Worm (Caenorhabditis elegans) whole organism, L4 larva: ENCODE results near the gene K07D4.9.

Experiments
- F10B5.3 ChIP-seq: sonication (generic microtip); optimal IDR thresholded peaks from 2 replicates; lab custom pipeline; 2016; ENCODE audit warnings: mild to moderate bottlenecking, missing genetic modification characterization, missing compliant biosample characterization
- F26F4.8 ChIP-seq: fragments of 200-800 bp; sonication (Bioruptor generic); conservative IDR thresholded peaks from 2 replicates; pipeline ENCODE4 v1.3.6; 2022; ENCODE audit warnings: missing genetic modification characterization, missing compliant biosample characterization
- F37D6.2 ChIP-seq: sonication (generic microtip); optimal IDR thresholded peaks from 2 replicates; lab custom pipeline; 2016; ENCODE audit warnings: mild to moderate bottlenecking, missing genetic modification characterization, missing compliant biosample characterization
- F49E8.2 ChIP-seq: sonication (generic microtip); optimal IDR thresholded peaks from 2 replicates; lab custom pipeline; 2016; ENCODE audit warnings: missing compliant biosample characterization, mild to moderate bottlenecking, missing genetic modification characterization, borderline replicate concordance
- aha-1 ChIP-seq: fragments of 150-350 bp; peaks from one replicate; lab custom pipeline; 2014; ENCODE audit warnings: missing biosample characterization, missing genetic modification characterization
- ceh-20 ChIP-seq: fragments of 200-800 bp; sonication (Bioruptor generic); IDR thresholded peaks from 2 replicates; pipeline ENCODE4 v1.3.6; 2022; ENCODE audit warnings: missing genetic modification reagents, missing genetic modification characterization, missing compliant biosample characterization
- daf-8 ChIP-seq: fragments of 200-800 bp; sonication (Bioruptor generic); IDR thresholded peaks from 2 replicates; pipeline ENCODE4 v1.3.6; 2022; ENCODE audit warnings: missing genetic modification characterization, missing compliant biosample characterization
- dmd-6 ChIP-seq: fragments of 200-800 bp; sonication (Bioruptor generic); IDR thresholded peaks from 2 replicates; pipeline ENCODE4 v1.3.6; 2022; ENCODE audit warnings: missing genetic modification reagents, missing genetic modification characterization, missing compliant biosample characterization
- dpl-1 ChIP-seq: fragments of 150-350 bp; optimal IDR thresholded peaks from 2 replicates; lab custom pipeline; 2014; ENCODE audit warnings: missing biosample characterization, missing genetic modification reagents, missing genetic modification characterization
- hif-1 ChIP-seq, 2 experiments: sonication (generic microtip); optimal IDR thresholded peaks; 2 replicates each; lab custom pipeline; 2016 to 2017; ENCODE audit warnings: missing compliant biosample characterization in 2 of 2, missing genetic modification characterization in 2 of 2, missing genetic modification reagents in 2 of 2, missing genotype in 2 of 2, mild to moderate bottlenecking in 1 of 2
- lin-39 ChIP-seq: fragments of 150-350 bp; optimal IDR thresholded peaks from 2 replicates; lab custom pipeline; 2014; ENCODE audit warnings: missing biosample characterization, missing genetic modification reagents, missing genetic modification characterization
- mdt-29 ChIP-seq: fragments of 200-800 bp; sonication (Bioruptor generic); IDR thresholded peaks from 2 replicates; pipeline ENCODE4 v1.3.6; 2022; ENCODE audit warnings: missing genetic modification reagents, missing genetic modification characterization, missing compliant biosample characterization
- set-16 ChIP-seq: fragments of 200-800 bp; sonication (Bioruptor generic); IDR thresholded peaks from 2 replicates; pipeline ENCODE4 v1.3.6; 2022; ENCODE audit warnings: missing genetic modification reagents, missing genetic modification characterization, missing compliant biosample characterization
- spr-3 ChIP-seq: fragments of 200-800 bp; sonication (Bioruptor generic); optimal IDR thresholded peaks from 2 replicates; lab custom pipeline; 2018; ENCODE audit warnings: mild to moderate bottlenecking, missing genetic modification characterization, missing compliant biosample characterization
- unc-62 ChIP-seq, 3 experiments: fragments of 150-350 bp in 1 of 3; sonication (generic microtip); optimal IDR thresholded peaks in 2 of 3; peaks in 1 of 3; 1 replicate in 1 of 3; 2 replicates in 2 of 3; lab custom pipeline; 2014 to 2017; ENCODE audit warnings: missing biosample characterization in 3 of 3, missing genetic modification characterization in 3 of 3, missing genetic modification reagents in 3 of 3, missing genotype in 1 of 3
- ztf-11 ChIP-seq: fragments of 150-350 bp; optimal IDR thresholded peaks from 2 replicates; lab custom pipeline; 2014; ENCODE audit warnings: missing biosample characterization, missing genetic modification characterization

The K07D4.9 gene

ce11 chrII:4068141-4068540 lies 39.8 kb downstream of the K07D4.9 start:
- TF ChIP-seq aha-1 (tag; lab: Kevin White, UChicago) (peak; percentile 92), ztf-11 (tag; lab: Kevin White, UChicago) (no peak)

DNA sequence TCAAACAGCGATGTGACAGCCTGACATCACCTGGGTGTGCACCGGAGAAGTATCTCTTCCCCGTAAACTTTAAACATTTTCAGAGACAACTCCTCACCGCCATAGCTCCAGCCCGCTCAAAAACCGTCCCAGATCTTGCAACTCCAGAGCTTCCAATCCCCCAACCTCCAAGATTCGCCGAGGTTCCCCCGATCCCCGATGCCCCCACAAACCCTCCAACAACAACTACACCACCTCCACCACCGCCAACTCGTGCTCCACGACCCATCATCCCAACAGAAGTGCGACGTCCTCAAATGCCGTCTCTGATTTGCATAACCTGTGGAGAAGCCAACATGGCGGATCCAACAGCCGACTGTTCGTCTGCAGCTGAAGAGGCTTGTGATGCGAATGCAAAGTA lies 42.7 kb downstream of the K07D4.9 start:
- no peak for TF ChIP-seq F37D6.2 (tag; lab: Kevin White, UChicago)
- TF ChIP-seq F49E8.2 (tag; lab: Kevin White, UChicago), result no peak
- TF ChIP-seq spr-3 (GFP tag; lab: Kevin White, UChicago), result no peak
- no peak for TF ChIP-seq mdt-29 (GFP tag; lab: Robert Waterston, UW)
- peak; percentile 68 for TF ChIP-seq set-16
- TF ChIP-seq F26F4.8 (GFP tag; lab: Robert Waterston, UW), result no peak
- no peak for TF ChIP-seq ceh-20

- TF ChIP-seq F10B5.3 (no peak), F26F4.8 (GFP tag; lab: Robert Waterston, UW) (no peak), unc-62 (GFP tag; optimal IDR thresholded peaks at IDR 0.05 in 1 of 2; lab: Kevin White, UChicago) (no peak), unc-62 (tag; optimal IDR thresholded peaks at IDR 0.05; lab: Kevin White, UChicago) (no peak), dpl-1 (GFP tag; lab: Kevin White, UChicago) (no peak), dmd-6 (GFP tag; lab: Robert Waterston, UW) (no peak), hif-1 (tag; optimal IDR thresholded peaks at IDR 0.05; lab: Kevin White, UChicago) (no peak), daf-8 (GFP tag; lab: Robert Waterston, UW) (no peak), lin-39 (tag; lab: Kevin White, UChicago) (no peak)
- TF ChIP-seq, all 104 proteins: peak for 0
Measured at ce11 chrII:4074710-4075109, 46.3 kb downstream of the K07D4.9 start.

ce11 chrII:4078048-4078447 lies 49.7 kb downstream of the K07D4.9 start:
- peak; percentile 67 for TF ChIP-seq set-16
